Fruit fly (Drosophila melanogaster): ENCODE data around the gene CG14957.
A peak's percentile ranks its signal among the peaks of the same experiment; 100 is the strongest.

dm6 chr3L:3178530-3179096, 8.8 kb upstream of the CG14957 start, which contains the start of the genes MnM and Girdin:
- TF ChIP-seq CG8478 (optimal IDR thresholded peaks at IDR 0.05) (no peak), CTCF (optimal IDR thresholded peaks at IDR 0.05) (peak in 1 of 2 experiments; percentile 46)
